Worm (Caenorhabditis elegans) whole organism, midembryonic: Measurements from ENCODE around the gene T01E8.8.

Experiments
- T22C8.4 ChIP-seq: fragments of 200-800 bp; sonication (Bioruptor generic); IDR thresholded peaks from 2 replicates; pipeline ENCODE4 v1.3.6; 2022; ENCODE audit warnings: missing genetic modification characterization, missing compliant biosample characterization
- flt-1 ChIP-seq: fragments of 200-800 bp; sonication (Bioruptor generic); IDR thresholded peaks from 2 replicates; pipeline ENCODE4 v1.3.6; 2022; ENCODE audit warnings: missing genetic modification characterization, missing compliant biosample characterization
- klf-2 ChIP-seq: fragments of 200-800 bp; sonication (Bioruptor generic); conservative IDR thresholded peaks from 2 replicates; pipeline ENCODE4 v1.3.6; 2022; ENCODE audit warnings: missing genetic modification reagents, missing genetic modification characterization, missing compliant biosample characterization
- med-1 ChIP-seq: sonication (generic microtip); optimal IDR thresholded peaks from 2 replicates; lab custom pipeline; 2017; ENCODE audit warnings: missing genetic modification characterization, mild to moderate bottlenecking, missing compliant biosample characterization, antibody characterized with exemption, missing genetic modification reagents; ENCODE audit not compliant: insufficient read depth
- ztf-29 ChIP-seq: fragments of 200-800 bp; sonication (Bioruptor generic); IDR thresholded peaks from 2 replicates; pipeline ENCODE4 v1.3.6; 2022; ENCODE audit warnings: missing genetic modification reagents, missing genetic modification characterization, missing compliant biosample characterization

ce11 chrII:10234398-10234797 lies 3.3 kb downstream of the T01E8.8 start, which contains the start of gene ubxn-5:
- TF ChIP-seq ztf-29 (no peak), T22C8.4 (no peak), med-1 (GFP tag; lab: Kevin White, UChicago) (no peak), klf-2 (GFP tag; lab: Robert Waterston, UW) (no peak), flt-1 (GFP tag; lab: Robert Waterston, UW) (no peak)
